Fruit fly (Drosophila melanogaster): Measurements from ENCODE around the gene Lasp.

- TF ChIP-seq Myc (optimal IDR thresholded peaks at IDR 0.05) (no peak), insv (optimal IDR thresholded peaks at IDR 0.05) (no peak), Sin3A (optimal IDR thresholded peaks at IDR 0.05) (no peak), ttk (optimal IDR thresholded peaks at IDR 0.05) (no peak), h (optimal IDR thresholded peaks at IDR 0.05) (no peak)
Measured at dm6 chr3L:16704673-16705072, 6.8 kb downstream of the Lasp start, which contains the start of gene CG9692.

Measured in Kc167 (cell line).